Fruit fly (Drosophila melanogaster) whole organism, prepupa: ENCODE measurements around the gene CG14401.
A peak's percentile ranks its signal among the peaks of the same experiment; 100 is the strongest.

ENCODE experiments used
- CG10631 ChIP-seq: fragments of 200-800 bp; sonication (Bioruptor generic); optimal IDR thresholded peaks from 2 replicates; lab custom pipeline; 2016; ENCODE audit warnings: missing biosample characterization, missing genetic modification characterization
- CG10669 ChIP-seq: fragments of 200-800 bp; sonication (Bioruptor generic); optimal IDR thresholded peaks from 3 replicates; lab custom pipeline; 2018; ENCODE audit warnings: missing biosample characterization, mild to moderate bottlenecking, missing genetic modification characterization, moderate library complexity
- CG11294 ChIP-seq: fragments of 200-800 bp; sonication (Bioruptor generic); IDR thresholded peaks from 2 replicates; pipeline ENCODE4 v1.3.6; 2022; ENCODE audit warnings: missing biosample characterization, missing genetic modification characterization
- CG11762 ChIP-seq: fragments of 200-800 bp; sonication (Bioruptor generic); optimal IDR thresholded peaks from 3 replicates; lab custom pipeline; 2016; ENCODE audit warnings: missing biosample characterization, missing genetic modification characterization; ENCODE audit not compliant: insufficient read depth
- CG11902 ChIP-seq: fragments of 200-800 bp; sonication (Bioruptor generic); optimal IDR thresholded peaks from 3 replicates; lab custom pipeline; 2016; ENCODE audit warnings: missing biosample characterization, missing genetic modification characterization
- CG15336 ChIP-seq: fragments of 200-800 bp; sonication (Bioruptor generic); IDR thresholded peaks from 2 replicates; pipeline ENCODE4 v1.3.6; 2022; ENCODE audit warnings: missing biosample characterization, missing genetic modification characterization
- CG1621 ChIP-seq: fragments of 200-800 bp; sonication (Bioruptor generic); optimal IDR thresholded peaks from 3 replicates; lab custom pipeline; 2018; ENCODE audit warnings: missing biosample characterization, mild to moderate bottlenecking, missing genetic modification characterization
- CG16779 ChIP-seq: fragments of 200-800 bp; sonication (Bioruptor generic); optimal IDR thresholded peaks from 3 replicates; lab custom pipeline; 2017; ENCODE audit warnings: missing biosample characterization, mild to moderate bottlenecking, missing genetic modification characterization
- CG3032 ChIP-seq: fragments of 200-800 bp; optimal IDR thresholded peaks from 2 replicates; lab custom pipeline; 2019; ENCODE audit warnings: missing biosample characterization, mild to moderate bottlenecking, missing genetic modification characterization, moderate library complexity
- CG31627 ChIP-seq: fragments of 200-800 bp; sonication (Bioruptor generic); optimal IDR thresholded peaks from 3 replicates; lab custom pipeline; 2016; ENCODE audit warnings: missing biosample characterization, missing genetic modification characterization
- CG34406 ChIP-seq: fragments of 200-800 bp; sonication (Bioruptor generic); optimal IDR thresholded peaks from 3 replicates; lab custom pipeline; 2016; ENCODE audit warnings: missing biosample characterization, missing genetic modification characterization
- CG3919 ChIP-seq: fragments of 200-800 bp; sonication (Bioruptor generic); optimal IDR thresholded peaks from 3 replicates; lab custom pipeline; 2016; ENCODE audit warnings: missing biosample characterization, missing genetic modification characterization
- CG6163 ChIP-seq: fragments of 200-800 bp; sonication (Bioruptor generic); IDR thresholded peaks from 3 replicates; pipeline ENCODE4 v1.3.6; 2022; ENCODE audit warnings: missing biosample characterization, missing genetic modification characterization
- CG6276 ChIP-seq: fragments of 200-800 bp; sonication (Bioruptor generic); optimal IDR thresholded peaks from 2 replicates; lab custom pipeline; 2017; ENCODE audit warnings: missing biosample characterization, mild to moderate bottlenecking, missing genetic modification characterization
- CG6808 ChIP-seq: fragments of 200-800 bp; sonication (Bioruptor generic); optimal IDR thresholded peaks from 3 replicates; lab custom pipeline; 2017; ENCODE audit warnings: missing biosample characterization, missing genetic modification characterization, mild to moderate bottlenecking, moderate library complexity, missing genetic modification reagents
- CG6854 ChIP-seq: fragments of 200-800 bp; sonication (Bioruptor generic); optimal IDR thresholded peaks from 2 replicates; lab custom pipeline; 2017; ENCODE audit warnings: missing biosample characterization, mild to moderate bottlenecking, missing genetic modification characterization
- CG7368 ChIP-seq: fragments of 200-800 bp; sonication (Bioruptor generic); optimal IDR thresholded peaks from 3 replicates; lab custom pipeline; 2016; ENCODE audit warnings: missing biosample characterization, missing genetic modification characterization
- CG8119 ChIP-seq: fragments of 200-800 bp; sonication (Bioruptor generic); IDR thresholded peaks from 3 replicates; pipeline ENCODE4 v1.3.6; 2022; ENCODE audit warnings: missing biosample characterization, missing genetic modification characterization
- CG8319 ChIP-seq: fragments of 200-800 bp; sonication (Bioruptor generic); optimal IDR thresholded peaks from 3 replicates; lab custom pipeline; 2016; ENCODE audit warnings: missing biosample characterization, missing genetic modification characterization
- CG9139 ChIP-seq: fragments of 200-800 bp; sonication (Bioruptor generic); optimal IDR thresholded peaks from 3 replicates; lab custom pipeline; 2017; ENCODE audit warnings: missing biosample characterization, mild to moderate bottlenecking, missing genetic modification characterization
- Eip75B ChIP-seq: fragments of 200-800 bp; sonication (Bioruptor generic); optimal IDR thresholded peaks from 3 replicates; lab custom pipeline; 2016; ENCODE audit warnings: missing biosample characterization, missing genetic modification characterization
- Eip78C ChIP-seq: fragments of 200-800 bp; sonication (Bioruptor generic); peaks from one replicate; lab custom pipeline; 2016; ENCODE audit warnings: missing biosample characterization, missing genetic modification characterization
- Ets96B ChIP-seq: fragments of 200-800 bp; optimal IDR thresholded peaks from 2 replicates; lab custom pipeline; 2019; ENCODE audit warnings: missing biosample characterization, mild to moderate bottlenecking, missing genetic modification characterization, moderate library complexity
- Hr39 ChIP-seq: fragments of 200-800 bp; sonication (Bioruptor generic); optimal IDR thresholded peaks from 2 replicates; lab custom pipeline; 2016; ENCODE audit warnings: missing biosample characterization, missing genetic modification characterization
- Hr4 ChIP-seq: fragments of 200-800 bp; sonication (Bioruptor generic); optimal IDR thresholded peaks from 3 replicates; lab custom pipeline; 2016; ENCODE audit warnings: missing biosample characterization, missing genetic modification characterization
- Lpt ChIP-seq: fragments of 200-800 bp; sonication (Bioruptor generic); optimal IDR thresholded peaks from 3 replicates; lab custom pipeline; 2016; ENCODE audit warnings: missing biosample characterization, missing genetic modification characterization
- OdsH ChIP-seq: fragments of 200-800 bp; sonication (Bioruptor generic); optimal IDR thresholded peaks from 3 replicates; lab custom pipeline; 2016; ENCODE audit warnings: missing biosample characterization, missing genetic modification characterization
- Smox ChIP-seq: fragments of 200-800 bp; sonication (Bioruptor generic); optimal IDR thresholded peaks from 3 replicates; lab custom pipeline; 2016; ENCODE audit warnings: missing biosample characterization, missing genetic modification characterization
- Sox102F ChIP-seq: fragments of 200-800 bp; sonication (Bioruptor generic); optimal IDR thresholded peaks from 2 replicates; lab custom pipeline; 2016; ENCODE audit warnings: missing biosample characterization, mild to moderate bottlenecking, missing genetic modification characterization
- Sox14 ChIP-seq: fragments of 200-800 bp; sonication (Bioruptor generic); optimal IDR thresholded peaks from 3 replicates; lab custom pipeline; 2016; ENCODE audit warnings: missing biosample characterization, missing genetic modification characterization
- Sox15 ChIP-seq: fragments of 200-800 bp; sonication (Bioruptor generic); optimal IDR thresholded peaks from 3 replicates; lab custom pipeline; 2016; ENCODE audit warnings: missing biosample characterization, missing genetic modification characterization
- achi ChIP-seq: fragments of 200-800 bp; sonication (Bioruptor generic); optimal IDR thresholded peaks from 3 replicates; lab custom pipeline; 2016; ENCODE audit warnings: missing biosample characterization, missing genetic modification characterization
- acj6 ChIP-seq: fragments of 200-800 bp; sonication (Bioruptor generic); optimal IDR thresholded peaks from 3 replicates; lab custom pipeline; 2016; ENCODE audit warnings: missing biosample characterization, missing genetic modification characterization
- cyc ChIP-seq: fragments of 200-800 bp; sonication (Bioruptor generic); optimal IDR thresholded peaks from 3 replicates; lab custom pipeline; 2016; ENCODE audit warnings: missing biosample characterization, missing genetic modification characterization
- dac ChIP-seq: fragments of 200-800 bp; sonication (Bioruptor generic); optimal IDR thresholded peaks from 2 replicates; lab custom pipeline; 2017; ENCODE audit warnings: missing biosample characterization, mild to moderate bottlenecking, missing genetic modification characterization
- dsx ChIP-seq: fragments of 200-800 bp; optimal IDR thresholded peaks from 3 replicates; lab custom pipeline; 2019; ENCODE audit warnings: missing biosample characterization, mild to moderate bottlenecking, missing genetic modification characterization, moderate library complexity; ENCODE audit not compliant: poor library complexity, severe bottlenecking
- eg ChIP-seq: fragments of 200-800 bp; sonication (Bioruptor generic); IDR thresholded peaks from 3 replicates; pipeline ENCODE4 v1.3.6; 2022; ENCODE audit warnings: missing biosample characterization, missing genetic modification characterization
- esn ChIP-seq: fragments of 200-800 bp; sonication (Bioruptor generic); optimal IDR thresholded peaks from 2 replicates; lab custom pipeline; 2016; ENCODE audit warnings: missing biosample characterization, mild to moderate bottlenecking, missing genetic modification characterization, moderate library complexity
- fd59A ChIP-seq: fragments of 200-800 bp; sonication (Bioruptor generic); optimal IDR thresholded peaks from 2 replicates; lab custom pipeline; 2017; ENCODE audit warnings: missing biosample characterization, mild to moderate bottlenecking, missing genetic modification characterization, missing genetic modification reagents
- fd85E ChIP-seq: fragments of 200-800 bp; sonication (Bioruptor generic); optimal IDR thresholded peaks from 3 replicates; lab custom pipeline; 2016; ENCODE audit warnings: missing biosample characterization, missing genetic modification characterization
- fkh ChIP-seq: fragments of 200-800 bp; sonication (Bioruptor generic); optimal IDR thresholded peaks from 3 replicates; lab custom pipeline; 2017; ENCODE audit warnings: missing biosample characterization, mild to moderate bottlenecking, missing genetic modification characterization, moderate library complexity
- net ChIP-seq: fragments of 200-800 bp; sonication (Bioruptor generic); optimal IDR thresholded peaks from 3 replicates; lab custom pipeline; 2016; ENCODE audit warnings: missing biosample characterization, missing genetic modification characterization
- pdm3 ChIP-seq: fragments of 200-800 bp; sonication (Bioruptor generic); optimal IDR thresholded peaks from 3 replicates; lab custom pipeline; 2016; ENCODE audit warnings: missing biosample characterization, missing genetic modification characterization
- spab ChIP-seq: fragments of 200-800 bp; sonication (Bioruptor generic); optimal IDR thresholded peaks from 2 replicates; lab custom pipeline; 2017; ENCODE audit warnings: missing biosample characterization, mild to moderate bottlenecking, missing genetic modification characterization, missing genetic modification reagents
- ss ChIP-seq, 2 experiments: fragments of 200-800 bp; sonication (Bioruptor generic); optimal IDR thresholded peaks; 2 replicates in 1 of 2; 3 replicates in 1 of 2; lab custom pipeline; 2017 to 2018; ENCODE audit warnings: mild to moderate bottlenecking in 2 of 2, missing biosample characterization in 2 of 2, missing genetic modification characterization in 2 of 2, moderate library complexity in 1 of 2
- svp ChIP-seq: fragments of 200-800 bp; sonication (Bioruptor generic); peaks from one replicate; lab custom pipeline; 2016; ENCODE audit warnings: missing biosample characterization, missing genetic modification characterization
- topi ChIP-seq: fragments of 200-800 bp; sonication (Bioruptor generic); optimal IDR thresholded peaks from 3 replicates; lab custom pipeline; 2016; ENCODE audit warnings: missing biosample characterization, missing genetic modification characterization

The CG14401 gene

dm6 chr2L:20916672-20917209 lies 47.1 kb downstream of the CG14401 start (continued):
- TF ChIP-seq CG1621 (tag; lab: Kevin White, UChicago) (peak; percentile 75), OdsH (GFP tag; lab: Kevin White, UChicago) (no peak), Ets96B (tag; lab: Kevin White, UChicago) (peak; percentile 76), CG6808 (GFP tag; lab: Kevin White, UChicago) (peak; percentile 83), achi (GFP tag; lab: Kevin White, UChicago) (no peak), svp (no peak), CG10669 (peak; percentile 68), CG3919 (GFP tag; lab: Kevin White, UChicago) (no peak), CG6276 (GFP tag; lab: Kevin White, UChicago) (no peak), eg (GFP tag; lab: Robert Waterston, UW) (no peak), CG34406 (no peak), Hr4 (GFP tag; lab: Kevin White, UChicago) (no peak), CG11762 (GFP tag; lab: Kevin White, UChicago) (no peak), Eip75B (GFP tag; lab: Kevin White, UChicago) (no peak), Sox102F (GFP tag; lab: Kevin White, UChicago) (no peak), CG10631 (GFP tag; lab: Kevin White, UChicago) (no peak), CG9139 (GFP tag; lab: Kevin White, UChicago) (peak; percentile 81), Sox14 (no peak), esn (GFP tag; lab: Kevin White, UChicago) (no peak), CG8319 (no peak), fkh (GFP tag; lab: Kevin White, UChicago) (no peak), Smox (GFP tag; lab: Kevin White, UChicago) (no peak), CG31627 (no peak)
- TF ChIP-seq, all 60 proteins: peak for 13

- TF ChIP-seq CG9139 (GFP tag; lab: Kevin White, UChicago), result no peak
- peak; percentile 6 for TF ChIP-seq Sox102F (GFP tag; lab: Kevin White, UChicago)
- TF ChIP-seq CG34406, result peak; percentile 15
- no peak for TF ChIP-seq CG1621 (tag; lab: Kevin White, UChicago)
- no peak for TF ChIP-seq Hr39
- TF ChIP-seq ss (GFP tag; optimal IDR thresholded peaks at IDR 0.05; lab: Kevin White, UChicago), result no peak
- no peak for TF ChIP-seq dsx
- TF ChIP-seq CG11902 (GFP tag; lab: Kevin White, UChicago), result no peak
- TF ChIP-seq pdm3 (GFP tag; lab: Kevin White, UChicago), result peak; percentile 42
- TF ChIP-seq net (GFP tag; lab: Kevin White, UChicago), result peak; percentile 60
- no peak for TF ChIP-seq CG6854 (GFP tag; lab: Kevin White, UChicago)
- TF ChIP-seq CG31627, result peak; percentile 34
- TF ChIP-seq topi (GFP tag; lab: Kevin White, UChicago), result peak; percentile 64
- TF ChIP-seq cyc (GFP tag; lab: Kevin White, UChicago), result no peak
- peak; percentile 41 for TF ChIP-seq acj6 (GFP tag; lab: Kevin White, UChicago)
- TF ChIP-seq CG8119 (GFP tag; lab: Robert Waterston, UW), result peak; percentile 44
- TF ChIP-seq CG6163 (GFP tag; lab: Robert Waterston, UW), result no peak
- peak; percentile 96 for TF ChIP-seq Eip78C (GFP tag; lab: Kevin White, UChicago)
- TF ChIP-seq CG15336 (GFP tag; lab: Robert Waterston, UW), result peak; percentile 64; the same call in 1 of the 2 replicates
- peak; percentile 47 for TF ChIP-seq Eip75B (GFP tag; lab: Kevin White, UChicago)
- TF ChIP-seq CG10669, result peak; percentile 75
- TF ChIP-seq CG7368 (GFP tag; lab: Kevin White, UChicago), result peak; percentile 40
- peak; percentile 73 for TF ChIP-seq spab (GFP tag; lab: Kevin White, UChicago)
- TF ChIP-seq Sox15 (GFP tag; lab: Kevin White, UChicago), result no peak
- peak; percentile 66 for TF ChIP-seq CG11294
- peak; percentile 5 for TF ChIP-seq dac
- no peak for TF ChIP-seq fd59A (GFP tag; lab: Kevin White, UChicago)
- no peak for TF ChIP-seq Lpt (GFP tag; lab: Kevin White, UChicago)
- TF ChIP-seq CG16779, result no peak
- peak; percentile 37 for TF ChIP-seq OdsH (GFP tag; lab: Kevin White, UChicago)
- peak; percentile 10 for TF ChIP-seq fd85E
- peak; percentile 87 for TF ChIP-seq CG6276 (GFP tag; lab: Kevin White, UChicago)
- TF ChIP-seq CG3919 (GFP tag; lab: Kevin White, UChicago), result peak; percentile 58
- TF ChIP-seq CG3032 (tag; lab: Kevin White, UChicago), result peak; percentile 79
These were observed 47.8 kb downstream of the CG14401 start for dm6 chr2L:20917235-20918055.
